Worm (Caenorhabditis elegans) whole organism, L2 larva: ENCODE measurements around the gene egl-18.

Experiments used
- C34F6.9 ChIP-seq: fragments of 150-350 bp; optimal IDR thresholded peaks from 2 replicates; lab custom pipeline; 2014; ENCODE audit warnings: missing biosample characterization, missing genetic modification characterization
- F13H6.1 ChIP-seq: sonication (generic microtip); optimal IDR thresholded peaks from 2 replicates; lab custom pipeline; 2016; ENCODE audit warnings: missing genetic modification characterization, missing compliant biosample characterization
- R02D3.7 ChIP-seq: fragments of 150-350 bp; optimal IDR thresholded peaks from 2 replicates; lab custom pipeline; 2014; ENCODE audit warnings: missing biosample characterization, missing genetic modification characterization
- Y55F3AM.14 ChIP-seq: fragments of 200-800 bp; sonication (Bioruptor generic); optimal IDR thresholded peaks from 2 replicates; lab custom pipeline; 2018; ENCODE audit warnings: mild to moderate bottlenecking, missing genetic modification characterization, missing compliant biosample characterization
- ZK546.5 ChIP-seq: sonication (generic microtip); optimal IDR thresholded peaks from 2 replicates; lab custom pipeline; 2017; ENCODE audit warnings: missing biosample characterization, missing genetic modification characterization
- alr-1 ChIP-seq: fragments of 150-350 bp; optimal IDR thresholded peaks from 2 replicates; lab custom pipeline; 2014; ENCODE audit warnings: missing biosample characterization, missing genetic modification characterization
- aly-2 ChIP-seq: fragments of 150-350 bp; optimal IDR thresholded peaks from 2 replicates; lab custom pipeline; 2014; ENCODE audit warnings: missing biosample characterization, missing genetic modification characterization
- ama-1 ChIP-seq: fragments of 150-350 bp; optimal IDR thresholded peaks from 2 replicates; lab custom pipeline; 2018; ENCODE audit warnings: inconsistent platforms
- blmp-1 ChIP-seq: sonication (generic microtip); optimal IDR thresholded peaks from 2 replicates; lab custom pipeline; 2017; ENCODE audit warnings: missing genetic modification characterization, mild to moderate bottlenecking, missing compliant biosample characterization, antibody characterized with exemption, moderate library complexity; ENCODE audit not compliant: insufficient read depth
- ceh-16 ChIP-seq: fragments of 150-350 bp; optimal IDR thresholded peaks from 2 replicates; lab custom pipeline; 2014; ENCODE audit warnings: missing biosample characterization, missing genetic modification characterization
- ceh-82 ChIP-seq: fragments of 150-350 bp; optimal IDR thresholded peaks from 2 replicates; lab custom pipeline; 2014; ENCODE audit warnings: missing biosample characterization, missing genetic modification characterization
- crh-2 ChIP-seq: sonication (generic microtip); optimal IDR thresholded peaks from 2 replicates; lab custom pipeline; 2017; ENCODE audit warnings: missing biosample characterization, missing genetic modification characterization
- dmd-4 ChIP-seq: sonication (generic microtip); optimal IDR thresholded peaks from 2 replicates; lab custom pipeline; 2017; ENCODE audit warnings: missing biosample characterization, missing genetic modification characterization
- egl-27 ChIP-seq: sonication (generic microtip); optimal IDR thresholded peaks from 3 replicates; lab custom pipeline; 2017; ENCODE audit warnings: missing biosample characterization, missing genetic modification reagents, missing genetic modification characterization
- elt-1 ChIP-seq: fragments of 150-350 bp; optimal IDR thresholded peaks from 2 replicates; lab custom pipeline; 2014; ENCODE audit warnings: missing biosample characterization, missing genetic modification characterization
- elt-3 ChIP-seq: sonication (generic microtip); optimal IDR thresholded peaks from 2 replicates; lab custom pipeline; 2017; ENCODE audit warnings: missing biosample characterization, missing genetic modification characterization
- fos-1 ChIP-seq: fragments of 150-350 bp; optimal IDR thresholded peaks from 2 replicates; lab custom pipeline; 2014; ENCODE audit warnings: missing biosample characterization, missing genetic modification characterization
- gmeb-1 ChIP-seq: fragments of 150-350 bp; optimal IDR thresholded peaks from 2 replicates; lab custom pipeline; 2014; ENCODE audit warnings: missing biosample characterization, missing genetic modification characterization
- lin-11 ChIP-seq: fragments of 150-350 bp; sonication (generic microtip); optimal IDR thresholded peaks from 2 replicates; lab custom pipeline; 2014; ENCODE audit warnings: missing biosample characterization, missing genetic modification characterization, inconsistent platforms, mixed read lengths
- lin-13 ChIP-seq: fragments of 150-350 bp; optimal IDR thresholded peaks from 2 replicates; lab custom pipeline; 2014; ENCODE audit warnings: missing biosample characterization, missing genetic modification reagents, missing genetic modification characterization
- lin-39 ChIP-seq: fragments of 150-350 bp; optimal IDR thresholded peaks from 2 replicates; lab custom pipeline; 2014; ENCODE audit warnings: missing biosample characterization, missing genetic modification reagents, missing genetic modification characterization
- lsy-2 ChIP-seq, 2 experiments: fragments of 150-350 bp in 1 of 2; sonication (generic microtip) in 1 of 2; optimal IDR thresholded peaks; 2 replicates each; lab custom pipeline; 2014 to 2017; ENCODE audit warnings: missing biosample characterization in 2 of 2, missing genetic modification characterization in 2 of 2
- mab-5 ChIP-seq: fragments of 150-350 bp; optimal IDR thresholded peaks from 2 replicates; lab custom pipeline; 2014; ENCODE audit warnings: missing biosample characterization, missing genetic modification characterization
- mbf-1 ChIP-seq: sonication (generic microtip); optimal IDR thresholded peaks from 2 replicates; lab custom pipeline; 2017; ENCODE audit warnings: missing biosample characterization, missing genetic modification characterization
- mdl-1 ChIP-seq, 2 experiments: fragments of 150-350 bp in 1 of 2; sonication (generic microtip) in 1 of 2; optimal IDR thresholded peaks; 2 replicates each; lab custom pipeline; 2017; ENCODE audit warnings: missing biosample characterization in 2 of 2, missing genetic modification characterization in 2 of 2
- nhr-10 ChIP-seq: sonication (generic microtip); optimal IDR thresholded peaks from 2 replicates; lab custom pipeline; 2017; ENCODE audit warnings: missing biosample characterization, missing genetic modification characterization
- nhr-11 ChIP-seq: fragments of 150-350 bp; optimal IDR thresholded peaks from 2 replicates; lab custom pipeline; 2014; ENCODE audit warnings: missing biosample characterization, missing genetic modification characterization
- nhr-12 ChIP-seq: fragments of 150-350 bp; optimal IDR thresholded peaks from 2 replicates; lab custom pipeline; 2014; ENCODE audit warnings: missing biosample characterization, missing genetic modification characterization
- nhr-129 ChIP-seq: fragments of 150-350 bp; optimal IDR thresholded peaks from 2 replicates; lab custom pipeline; 2014; ENCODE audit warnings: missing biosample characterization, missing genetic modification characterization
- nhr-21 ChIP-seq: fragments of 150-350 bp; optimal IDR thresholded peaks from 2 replicates; lab custom pipeline; 2014; ENCODE audit warnings: missing biosample characterization, missing genetic modification characterization
- nhr-23 ChIP-seq: fragments of 150-350 bp; optimal IDR thresholded peaks from 2 replicates; lab custom pipeline; 2014; ENCODE audit warnings: missing biosample characterization, missing genetic modification reagents, missing genetic modification characterization
- nhr-237 ChIP-seq: fragments of 150-350 bp; optimal IDR thresholded peaks from 2 replicates; lab custom pipeline; 2014; ENCODE audit warnings: missing biosample characterization, missing genetic modification characterization
- nhr-25 ChIP-seq: fragments of 150-350 bp; sonication (generic microtip); optimal IDR thresholded peaks from 3 replicates; lab custom pipeline; 2014; ENCODE audit warnings: missing biosample characterization, missing genetic modification characterization
- nhr-6 ChIP-seq: fragments of 150-350 bp; optimal IDR thresholded peaks from 2 replicates; lab custom pipeline; 2014; ENCODE audit warnings: missing biosample characterization, missing genetic modification characterization
- nhr-77 ChIP-seq: fragments of 150-350 bp; optimal IDR thresholded peaks from 2 replicates; lab custom pipeline; 2014; ENCODE audit warnings: missing biosample characterization, missing genetic modification characterization
- sem-4 ChIP-seq: fragments of 150-350 bp; optimal IDR thresholded peaks from 2 replicates; lab custom pipeline; 2014; ENCODE audit warnings: missing biosample characterization, missing genetic modification reagents, missing genetic modification characterization
- skn-1 ChIP-seq: sonication (generic microtip); optimal IDR thresholded peaks from 2 replicates; lab custom pipeline; 2017; ENCODE audit warnings: missing biosample characterization, missing genetic modification characterization
- sma-3 ChIP-seq: sonication (generic microtip); optimal IDR thresholded peaks from 2 replicates; lab custom pipeline; 2016; ENCODE audit warnings: missing genetic modification reagents, missing genetic modification characterization, missing compliant biosample characterization
- sma-9 ChIP-seq, 2 experiments: fragments of 150-350 bp in 1 of 2; sonication (generic microtip) in 1 of 2; optimal IDR thresholded peaks; 2 replicates each; lab custom pipeline; 2014 to 2016; ENCODE audit warnings: missing genetic modification characterization in 2 of 2, mild to moderate bottlenecking in 1 of 2, missing biosample characterization in 1 of 2, missing compliant biosample characterization in 1 of 2, missing genetic modification reagents in 1 of 2, moderate library complexity in 1 of 2
- snpc-4 ChIP-seq: fragments of 150-350 bp; optimal IDR thresholded peaks from 2 replicates; lab custom pipeline; 2014; ENCODE audit warnings: missing biosample characterization, missing genetic modification characterization
- unc-39 ChIP-seq: fragments of 150-350 bp; optimal IDR thresholded peaks from 2 replicates; lab custom pipeline; 2014; ENCODE audit warnings: missing biosample characterization, missing genetic modification characterization
- unc-55 ChIP-seq: fragments of 150-350 bp; sonication (generic microtip); optimal IDR thresholded peaks from 3 replicates; lab custom pipeline; 2014; ENCODE audit warnings: missing biosample characterization, missing genetic modification reagents, missing genetic modification characterization
- unc-62 ChIP-seq: fragments of 150-350 bp; optimal IDR thresholded peaks from 2 replicates; lab custom pipeline; 2014; ENCODE audit warnings: missing biosample characterization, missing genetic modification reagents, missing genetic modification characterization
- zag-1 ChIP-seq: fragments of 150-350 bp; optimal IDR thresholded peaks from 2 replicates; lab custom pipeline; 2014; ENCODE audit warnings: missing biosample characterization, missing genetic modification characterization
- ztf-1 ChIP-seq: fragments of 200-800 bp; sonication (Bioruptor generic); conservative IDR thresholded peaks from 2 replicates; pipeline ENCODE4 v1.3.6; 2022; ENCODE audit warnings: missing genetic modification characterization, missing compliant biosample characterization
- ztf-11 ChIP-seq: sonication (generic microtip); optimal IDR thresholded peaks from 2 replicates; lab custom pipeline; 2017; ENCODE audit warnings: missing biosample characterization, missing genetic modification characterization
- ztf-4 ChIP-seq: fragments of 150-350 bp; optimal IDR thresholded peaks from 2 replicates; lab custom pipeline; 2014; ENCODE audit warnings: missing biosample characterization, missing genetic modification characterization

Gene egl-18

ce11 chrIV:1860965-1861364 lies 41.2 kb upstream of the egl-18 start:
- TF ChIP-seq mdl-1 (tag; optimal IDR thresholded peaks at IDR 0.05; lab: Kevin White, UChicago) = no peak
- TF ChIP-seq C34F6.9 = no peak
- no peak for TF ChIP-seq sem-4 (tag; lab: Kevin White, UChicago)
- TF ChIP-seq lin-11 = no peak
- TF ChIP-seq ama-1 (lab: Kevin White, UChicago) = no peak
- TF ChIP-seq ZK546.5 (tag; lab: Kevin White, UChicago) = no peak
- TF ChIP-seq lin-13 (GFP tag; lab: Kevin White, UChicago) = no peak
- TF ChIP-seq nhr-12 = no peak
- TF ChIP-seq R02D3.7 = no peak
- no peak for TF ChIP-seq mbf-1 (tag; lab: Kevin White, UChicago)
- TF ChIP-seq crh-2 (tag; lab: Kevin White, UChicago) = no peak
- TF ChIP-seq zag-1 (tag; lab: Kevin White, UChicago) = no peak
- no peak for TF ChIP-seq lsy-2 (tag; optimal IDR thresholded peaks at IDR 0.05; lab: Kevin White, UChicago)
- TF ChIP-seq ztf-11 = no peak
- TF ChIP-seq, all 48 proteins: peak for 0

DNA sequence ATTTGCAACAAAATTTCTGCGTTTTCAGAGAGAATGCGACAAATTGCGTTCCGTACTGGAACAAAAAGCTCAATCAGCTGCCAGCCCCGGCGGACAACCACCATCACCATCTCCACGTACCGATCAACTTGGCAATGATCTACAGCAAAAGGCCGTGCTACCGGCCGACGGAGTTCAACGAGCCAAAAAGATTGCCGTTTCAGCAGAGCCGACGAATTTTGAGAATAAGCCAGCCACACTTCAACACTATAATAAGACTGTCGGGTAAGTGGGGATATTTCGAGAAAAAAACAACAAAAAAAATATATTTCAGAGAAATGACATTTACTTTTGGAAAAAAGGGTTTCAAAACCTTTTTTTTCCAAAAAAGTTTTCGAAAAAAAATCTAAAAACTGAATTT lies 39.5 kb upstream of the egl-18 start:
- TF ChIP-seq nhr-77 (tag; lab: Kevin White, UChicago) = no peak
- no peak for TF ChIP-seq ztf-1 (GFP tag; lab: Robert Waterston, UW)
- TF ChIP-seq ztf-11 = no peak
- TF ChIP-seq nhr-12 = no peak
- no peak for TF ChIP-seq ztf-4
- no peak for TF ChIP-seq nhr-21 (tag; lab: Kevin White, UChicago)
- TF ChIP-seq nhr-23 (tag; lab: Kevin White, UChicago) = no peak
- TF ChIP-seq nhr-11 (tag; lab: Kevin White, UChicago) = no peak
- no peak for TF ChIP-seq ceh-82 (tag; lab: Kevin White, UChicago)
- no peak for TF ChIP-seq elt-3 (tag; lab: Kevin White, UChicago)
- no peak for TF ChIP-seq snpc-4 (tag; lab: Kevin White, UChicago)
- TF ChIP-seq egl-27 (tag; lab: Kevin White, UChicago) = no peak
- TF ChIP-seq unc-39 (tag; lab: Kevin White, UChicago) = no peak
- TF ChIP-seq F13H6.1 = no peak
- no peak for TF ChIP-seq C34F6.9
- no peak for TF ChIP-seq ZK546.5 (tag; lab: Kevin White, UChicago)

DNA sequence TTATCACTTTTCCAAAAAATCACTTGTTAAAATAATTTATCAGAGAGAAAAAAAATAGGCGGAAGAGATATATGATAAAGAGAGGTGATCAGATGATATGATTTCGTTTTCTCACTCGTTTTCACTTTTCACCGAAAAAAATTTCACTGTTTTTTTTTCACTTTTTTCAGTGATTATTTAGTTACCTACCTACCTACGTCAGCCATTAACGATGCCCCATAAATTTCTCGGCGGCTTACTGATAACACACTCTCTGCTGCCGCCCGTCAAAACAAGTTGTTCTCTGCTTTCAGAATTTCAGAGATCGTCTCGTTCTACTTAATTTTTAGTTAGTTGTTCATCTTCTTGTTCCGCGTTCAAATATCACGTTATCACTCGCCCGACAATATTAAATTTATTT lies 35.3 kb upstream of the egl-18 start:
- no peak for TF ChIP-seq ceh-16 (tag; lab: Kevin White, UChicago)
- no peak for TF ChIP-seq crh-2 (tag; lab: Kevin White, UChicago)
- TF ChIP-seq nhr-129 (tag; lab: Kevin White, UChicago) = no peak
- TF ChIP-seq F13H6.1 = no peak
- no peak for TF ChIP-seq skn-1 (tag; lab: Kevin White, UChicago)
- TF ChIP-seq elt-1 (tag; lab: Kevin White, UChicago) = no peak
- TF ChIP-seq unc-62 (GFP tag; lab: Kevin White, UChicago) = no peak
- TF ChIP-seq egl-27 (tag; lab: Kevin White, UChicago) = no peak
- no peak for TF ChIP-seq alr-1 (tag; lab: Kevin White, UChicago)
- TF ChIP-seq sma-3 (GFP tag; lab: Kevin White, UChicago) = peak; percentile 40
- TF ChIP-seq ztf-11 = no peak
- no peak for TF ChIP-seq C34F6.9
- TF ChIP-seq nhr-10 (tag; lab: Kevin White, UChicago) = no peak
- no peak for TF ChIP-seq ZK546.5 (tag; lab: Kevin White, UChicago)
- no peak for TF ChIP-seq nhr-12
- TF ChIP-seq nhr-237 (tag; lab: Kevin White, UChicago) = no peak
- no peak for TF ChIP-seq lin-11
- TF ChIP-seq sma-9 (GFP tag; optimal IDR thresholded peaks at IDR 0.05; lab: Kevin White, UChicago) = peak; percentile 67
- TF ChIP-seq sma-9 (tag; optimal IDR thresholded peaks at IDR 0.05; lab: Kevin White, UChicago) = no peak
- TF ChIP-seq lsy-2 (tag; optimal IDR thresholded peaks at IDR 0.05; lab: Kevin White, UChicago) = no peak
- no peak for TF ChIP-seq gmeb-1 (tag; lab: Kevin White, UChicago)
- TF ChIP-seq nhr-77 (tag; lab: Kevin White, UChicago) = no peak
- no peak for TF ChIP-seq nhr-11 (tag; lab: Kevin White, UChicago)
- TF ChIP-seq nhr-21 (tag; lab: Kevin White, UChicago) = peak; percentile 36
- no peak for TF ChIP-seq sem-4 (tag; lab: Kevin White, UChicago)
- no peak for TF ChIP-seq snpc-4 (tag; lab: Kevin White, UChicago)
- TF ChIP-seq aly-2 (tag; lab: Kevin White, UChicago) = no peak
- peak; percentile 69 for TF ChIP-seq nhr-25
- no peak for TF ChIP-seq ztf-1 (GFP tag; lab: Robert Waterston, UW)
- peak; percentile 8 for TF ChIP-seq fos-1 (tag; lab: Kevin White, UChicago)
- no peak for TF ChIP-seq nhr-23 (tag; lab: Kevin White, UChicago)
- TF ChIP-seq lin-13 (GFP tag; lab: Kevin White, UChicago) = no peak
- TF ChIP-seq ama-1 (lab: Kevin White, UChicago) = no peak
- no peak for TF ChIP-seq nhr-6
- TF ChIP-seq mbf-1 (tag; lab: Kevin White, UChicago) = no peak
- no peak for TF ChIP-seq zag-1 (tag; lab: Kevin White, UChicago)
- peak; percentile 22 for TF ChIP-seq Y55F3AM.14
- no peak for TF ChIP-seq dmd-4 (tag; lab: Kevin White, UChicago)
- peak; percentile 100 for TF ChIP-seq blmp-1 (tag; lab: Kevin White, UChicago)
- no peak for TF ChIP-seq R02D3.7
- TF ChIP-seq unc-55 = no peak
- no peak for TF ChIP-seq elt-3 (tag; lab: Kevin White, UChicago)
- TF ChIP-seq lin-39 (tag; lab: Kevin White, UChicago) = no peak
- no peak for TF ChIP-seq mab-5
